Fruit fly (Drosophila melanogaster) S2 (cell line): ENCODE measurements around the gene CG8564.

Experiments
- CG8478 ChIP-seq: fragments of >200 bp; optimal IDR thresholded peaks from 2 replicates; lab custom pipeline; 2018
- CTCF ChIP-seq, 2 experiments: fragments of >200 bp; optimal IDR thresholded peaks; 2 replicates each; lab custom pipeline; 2018

DNA sequence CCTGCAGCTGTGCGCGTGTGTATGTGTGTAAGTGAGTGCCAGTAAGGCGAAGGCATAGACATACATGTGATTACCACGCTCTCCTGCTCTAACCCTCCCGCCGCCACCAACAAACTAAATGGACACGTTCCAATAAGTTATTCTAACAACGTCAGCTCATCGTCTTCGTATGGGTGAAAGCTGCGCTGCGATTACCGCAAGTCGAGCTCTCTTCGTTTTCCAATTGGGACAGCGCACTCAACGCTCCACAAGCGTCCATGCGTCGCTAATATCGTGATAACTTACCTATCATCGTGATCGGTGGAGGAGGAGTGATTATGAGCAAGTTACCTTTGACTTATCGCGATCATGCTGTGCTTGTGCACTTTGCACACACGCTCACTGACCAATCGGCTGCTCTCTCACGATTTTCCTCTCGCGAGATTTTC is 26.6 kb downstream of the CG8564 start:
- no peak for TF ChIP-seq CG8478
- TF ChIP-seq CTCF (optimal IDR thresholded peaks at IDR 0.05; lab: Kevin White, UChicago), result no peak
